Worm (Caenorhabditis elegans) whole organism, late embryonic: ENCODE measurements around the gene fat-6.

ENCODE experiments used
- K02D7.2 ChIP-seq: sonication (generic microtip); optimal IDR thresholded peaks from 2 replicates; lab custom pipeline; 2017; ENCODE audit warnings: mild to moderate bottlenecking, missing genetic modification characterization, missing compliant biosample characterization
- T23F11.4 ChIP-seq: fragments of 200-800 bp; sonication (Bioruptor generic); optimal IDR thresholded peaks from 2 replicates; lab custom pipeline; 2018; ENCODE audit warnings: mild to moderate bottlenecking, missing genetic modification characterization, missing compliant biosample characterization
- ahr-1 ChIP-seq: sonication (generic microtip); optimal IDR thresholded peaks from 2 replicates; lab custom pipeline; 2016; ENCODE audit warnings: missing genetic modification characterization, missing compliant biosample characterization
- ceh-18 ChIP-seq: sonication (generic microtip); optimal IDR thresholded peaks from 2 replicates; lab custom pipeline; 2016; ENCODE audit warnings: missing genetic modification characterization, missing compliant biosample characterization
- ceh-19 ChIP-seq: fragments of 200-800 bp; sonication (Bioruptor generic); optimal IDR thresholded peaks from 2 replicates; lab custom pipeline; 2018; ENCODE audit warnings: mild to moderate bottlenecking, missing genetic modification characterization, missing compliant biosample characterization
- ceh-2 ChIP-seq: sonication (generic microtip); optimal IDR thresholded peaks from 2 replicates; lab custom pipeline; 2016; ENCODE audit warnings: missing genotype, missing genetic modification characterization, missing compliant biosample characterization
- ceh-22 ChIP-seq: sonication (generic microtip); optimal IDR thresholded peaks from 2 replicates; lab custom pipeline; 2017; ENCODE audit warnings: missing biosample characterization, missing genetic modification characterization
- ceh-30 ChIP-seq: fragments of 150-350 bp; optimal IDR thresholded peaks from 2 replicates; lab custom pipeline; 2014; ENCODE audit warnings: missing biosample characterization, missing genetic modification characterization
- ceh-6 ChIP-seq: fragments of 200-800 bp; sonication (Bioruptor generic); optimal IDR thresholded peaks from 2 replicates; lab custom pipeline; 2018; ENCODE audit warnings: mild to moderate bottlenecking, missing genetic modification characterization, missing compliant biosample characterization
- ceh-9 ChIP-seq: sonication (generic microtip); optimal IDR thresholded peaks from 2 replicates; lab custom pipeline; 2016; ENCODE audit warnings: mild to moderate bottlenecking, missing genetic modification characterization, inconsistent platforms, missing compliant biosample characterization
- che-1 ChIP-seq: sonication (generic microtip); optimal IDR thresholded peaks from 2 replicates; lab custom pipeline; 2016; ENCODE audit warnings: mild to moderate bottlenecking, missing genetic modification characterization, missing compliant biosample characterization
- dmd-4 ChIP-seq: sonication (generic microtip); optimal IDR thresholded peaks from 2 replicates; lab custom pipeline; 2016; ENCODE audit warnings: borderline replicate concordance, missing genetic modification characterization, missing compliant biosample characterization
- ets-4 ChIP-seq: sonication (generic microtip); optimal IDR thresholded peaks from 2 replicates; lab custom pipeline; 2016; ENCODE audit warnings: missing genetic modification characterization, missing compliant biosample characterization
- fkh-10 ChIP-seq: fragments of 150-350 bp; optimal IDR thresholded peaks from 2 replicates; lab custom pipeline; 2014; ENCODE audit warnings: missing biosample characterization, missing genetic modification reagents, missing genetic modification characterization
- gmeb-2 ChIP-seq: sonication (generic microtip); optimal IDR thresholded peaks from 2 replicates; lab custom pipeline; 2016; ENCODE audit warnings: missing genetic modification characterization, inconsistent platforms, missing compliant biosample characterization
- hlh-13 ChIP-seq: fragments of 200-800 bp; sonication (Bioruptor generic); optimal IDR thresholded peaks from 2 replicates; lab custom pipeline; 2018; ENCODE audit warnings: mild to moderate bottlenecking, missing genetic modification characterization, missing compliant biosample characterization
- hlh-30 ChIP-seq: sonication (generic microtip); optimal IDR thresholded peaks from 2 replicates; lab custom pipeline; 2017; ENCODE audit warnings: antibody characterized with exemption, missing genetic modification characterization, missing compliant biosample characterization; ENCODE audit not compliant: insufficient read depth
- hlh-6 ChIP-seq: sonication (generic microtip); optimal IDR thresholded peaks from 2 replicates; lab custom pipeline; 2016; ENCODE audit warnings: missing genotype, missing genetic modification characterization, missing compliant biosample characterization
- hlh-8 ChIP-seq: sonication (generic microtip); optimal IDR thresholded peaks from 2 replicates; lab custom pipeline; 2016; ENCODE audit warnings: missing genotype, missing genetic modification characterization, missing compliant biosample characterization
- madf-2 ChIP-seq: sonication (generic microtip); optimal IDR thresholded peaks from 2 replicates; lab custom pipeline; 2017; ENCODE audit warnings: missing genetic modification characterization, missing compliant biosample characterization
- nhr-11 ChIP-seq: fragments of 150-350 bp; optimal IDR thresholded peaks from 2 replicates; lab custom pipeline; 2014; ENCODE audit warnings: missing biosample characterization, missing genetic modification characterization
- nhr-232 ChIP-seq: sonication (generic microtip); optimal IDR thresholded peaks from 2 replicates; lab custom pipeline; 2016; ENCODE audit warnings: missing genetic modification characterization, missing compliant biosample characterization
- odd-2 ChIP-seq: sonication (generic microtip); optimal IDR thresholded peaks from 2 replicates; lab custom pipeline; 2017; ENCODE audit warnings: antibody characterized with exemption, mild to moderate bottlenecking, missing genetic modification characterization, missing compliant biosample characterization
- pag-3 ChIP-seq: sonication (generic microtip); optimal IDR thresholded peaks from 2 replicates; lab custom pipeline; 2016; ENCODE audit warnings: missing compliant biosample characterization, missing genetic modification characterization, borderline replicate concordance
- pax-1 ChIP-seq: fragments of 150-350 bp; optimal IDR thresholded peaks from 2 replicates; lab custom pipeline; 2014; ENCODE audit warnings: missing biosample characterization, missing genetic modification characterization
- pha-2 ChIP-seq: sonication (generic microtip); optimal IDR thresholded peaks from 2 replicates; lab custom pipeline; 2017; ENCODE audit warnings: mild to moderate bottlenecking, missing genetic modification characterization, missing compliant biosample characterization
- pros-1 ChIP-seq: fragments of 150-350 bp; optimal IDR thresholded peaks from 2 replicates; lab custom pipeline; 2014; ENCODE audit warnings: missing biosample characterization, missing genetic modification reagents, missing genetic modification characterization
- ref-2 ChIP-seq: sonication (generic microtip); optimal IDR thresholded peaks from 2 replicates; lab custom pipeline; 2016; ENCODE audit warnings: missing genetic modification characterization, missing compliant biosample characterization
- rnt-1 ChIP-seq: sonication (generic microtip); optimal IDR thresholded peaks from 2 replicates; lab custom pipeline; 2016; ENCODE audit warnings: missing genetic modification characterization, missing compliant biosample characterization
- syd-9 ChIP-seq: sonication (generic microtip); optimal IDR thresholded peaks from 2 replicates; lab custom pipeline; 2016; ENCODE audit warnings: mild to moderate bottlenecking, missing genetic modification characterization, moderate library complexity, missing compliant biosample characterization
- tbx-2 ChIP-seq: sonication (generic microtip); optimal IDR thresholded peaks from 2 replicates; lab custom pipeline; 2016; ENCODE audit warnings: missing genetic modification characterization, missing compliant biosample characterization
- tbx-7 ChIP-seq: sonication (generic microtip); optimal IDR thresholded peaks from 2 replicates; lab custom pipeline; 2016; ENCODE audit warnings: missing genotype, missing genetic modification characterization, missing compliant biosample characterization
- ttx-3 ChIP-seq: sonication (generic microtip); optimal IDR thresholded peaks from 2 replicates; lab custom pipeline; 2016; ENCODE audit warnings: missing genetic modification reagents, missing genetic modification characterization, missing compliant biosample characterization
- unc-3 ChIP-seq, 2 experiments: fragments of 200-800 bp in 1 of 2; sonication (Bioruptor generic) in 1 of 2; sonication (generic microtip) in 1 of 2; conservative IDR thresholded peaks in 1 of 2; optimal IDR thresholded peaks in 1 of 2; 2 replicates each; pipeline versions ENCODE4 v1.3.6 to Lab custom; 2016 to 2022; ENCODE audit warnings: missing compliant biosample characterization in 2 of 2, missing genetic modification characterization in 2 of 2, missing genetic modification reagents in 1 of 2
- unc-55 ChIP-seq: sonication (generic microtip); optimal IDR thresholded peaks from 2 replicates; lab custom pipeline; 2017; ENCODE audit warnings: missing biosample characterization, missing genetic modification reagents, missing genetic modification characterization
- zip-5 ChIP-seq: sonication (generic microtip); optimal IDR thresholded peaks from 2 replicates; lab custom pipeline; 2016; ENCODE audit warnings: missing genetic modification characterization, missing compliant biosample characterization

Gene fat-6

DNA sequence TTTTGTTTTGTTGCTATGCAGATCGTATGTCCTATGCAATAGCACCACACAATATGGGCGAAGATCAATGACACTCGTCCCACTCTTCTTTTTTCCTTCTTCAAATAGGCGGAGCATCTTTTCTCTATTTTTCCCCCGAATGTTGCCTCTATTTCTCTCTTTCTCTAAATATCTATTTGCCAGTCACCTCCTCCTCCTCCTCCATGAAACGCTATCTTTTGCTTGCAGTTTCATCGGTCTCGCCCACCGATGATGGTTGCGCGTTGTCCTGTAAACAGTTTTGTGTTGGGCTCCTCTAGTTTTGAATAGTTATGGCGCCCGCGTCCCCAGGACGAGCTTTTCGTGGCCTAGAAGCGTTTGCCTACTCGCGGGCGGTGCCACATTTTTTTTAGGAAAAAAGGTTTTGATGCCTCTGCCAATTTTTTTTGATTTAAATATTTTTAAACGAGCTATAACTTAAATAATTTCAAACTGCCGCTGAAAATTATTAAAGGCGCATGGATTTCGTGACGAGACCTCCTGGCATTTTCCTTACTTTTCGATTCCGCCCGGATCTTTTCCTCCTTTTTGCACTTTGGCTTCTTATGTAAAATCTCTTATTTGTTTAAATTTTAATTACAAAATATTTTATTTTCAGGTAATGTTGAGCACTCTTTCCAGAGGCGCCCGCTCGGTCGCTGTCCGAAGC is 37.3 kb upstream of the fat-6 start, which contains the start of gene gdh-1:
Gene gdh-1, plus strand, starts transcription at position 638 of the 688 bp plus-strand sequence.
- TF ChIP-seq unc-55 (GFP tag; lab: Kevin White, UChicago), result no peak
- TF ChIP-seq ceh-30 (tag; lab: Kevin White, UChicago), result no peak
- TF ChIP-seq syd-9 (tag; lab: Kevin White, UChicago), result no peak
- peak; percentile 10 for TF ChIP-seq ceh-18 (tag; lab: Kevin White, UChicago)
- no peak for TF ChIP-seq rnt-1 (tag; lab: Kevin White, UChicago)

DNA sequence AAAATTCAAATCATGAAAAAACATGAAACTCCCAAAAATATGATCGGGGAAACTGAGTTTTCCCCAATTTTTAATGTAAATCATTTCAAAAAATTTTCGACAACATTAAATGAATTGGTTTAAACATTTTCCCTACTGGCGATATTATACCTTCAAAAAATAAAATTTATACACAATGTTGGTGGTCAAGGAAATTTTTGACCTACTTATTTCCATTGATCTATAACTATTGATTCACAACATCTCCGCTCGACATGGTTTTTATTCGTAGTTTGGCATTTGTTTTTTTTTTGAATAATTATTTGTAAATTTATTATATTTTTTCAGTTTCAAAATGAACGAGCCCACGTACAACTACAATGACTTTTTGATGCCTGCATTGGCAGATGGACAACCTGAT is 34.8 kb upstream of the fat-6 start, which contains the start of gene tbx-36:
Gene tbx-36, plus strand, starts transcription at position 301 of the 400 bp plus-strand sequence.
- TF ChIP-seq hlh-6 (tag; lab: Kevin White, UChicago), result no peak
- no peak for TF ChIP-seq nhr-11
- no peak for TF ChIP-seq pha-2 (tag; lab: Kevin White, UChicago)
- no peak for TF ChIP-seq ceh-22 (tag; lab: Kevin White, UChicago)
- TF ChIP-seq T23F11.4 (GFP tag; lab: Kevin White, UChicago), result no peak
- TF ChIP-seq K02D7.2, result no peak
- TF ChIP-seq zip-5 (tag; lab: Kevin White, UChicago), result no peak
- TF ChIP-seq gmeb-2 (tag; lab: Kevin White, UChicago), result no peak
- no peak for TF ChIP-seq fkh-10 (GFP tag; lab: Kevin White, UChicago)
- no peak for TF ChIP-seq ttx-3 (tag; lab: Kevin White, UChicago)
- TF ChIP-seq tbx-2 (tag; lab: Kevin White, UChicago), result no peak
- TF ChIP-seq rnt-1 (tag; lab: Kevin White, UChicago), result no peak
- no peak for TF ChIP-seq ceh-2 (tag; lab: Kevin White, UChicago)
- no peak for TF ChIP-seq ceh-9
- TF ChIP-seq odd-2, result no peak
- TF ChIP-seq hlh-8 (tag; lab: Kevin White, UChicago), result no peak

DNA sequence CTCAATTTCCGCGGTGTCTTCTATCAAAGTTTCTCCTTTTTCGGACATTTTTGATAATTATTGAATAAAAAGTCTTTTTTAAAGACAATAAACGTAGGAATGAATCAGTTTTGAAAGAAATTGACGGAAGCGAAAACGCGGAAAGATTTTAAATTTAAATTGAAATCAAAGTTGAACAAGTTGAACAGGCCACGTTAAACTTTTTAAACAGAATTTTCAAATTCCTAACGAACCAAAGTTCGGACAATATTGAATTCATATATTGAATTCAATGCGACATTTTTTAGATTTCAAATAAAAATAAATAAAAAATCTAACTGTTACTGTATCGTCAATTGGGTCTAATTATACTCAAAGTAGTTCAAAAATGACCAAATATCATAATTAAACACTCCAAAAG is 34.2 kb upstream of the fat-6 start, which contains the start of gene hdl-1:
Gene hdl-1, minus strand, starts transcription at position 101 of the 400 bp plus-strand sequence.
- TF ChIP-seq che-1 (tag; lab: Kevin White, UChicago) (no peak), pax-1 (tag; lab: Kevin White, UChicago) (no peak), hlh-30 (tag; lab: Kevin White, UChicago) (no peak)

DNA sequence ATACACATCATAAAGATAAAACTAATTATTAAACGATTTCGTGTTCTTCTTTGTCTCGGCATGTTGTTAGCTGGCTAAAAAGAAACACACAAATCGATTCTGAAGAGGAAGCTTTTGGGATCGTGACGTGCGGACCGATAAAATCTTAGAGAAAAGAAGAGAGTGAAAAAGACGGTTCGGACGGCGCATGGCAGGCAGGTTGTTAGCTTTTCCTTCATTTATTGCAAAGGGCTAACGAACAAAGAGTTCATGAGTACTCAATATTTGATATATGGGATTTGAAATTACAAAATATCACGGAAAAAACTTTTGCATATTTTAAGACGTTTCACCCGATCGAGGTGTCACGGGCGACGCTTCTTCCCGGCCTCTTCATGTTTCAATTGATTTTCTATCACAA is 30.1 kb upstream of the fat-6 start, which contains the start of gene ZK829.3:
Gene ZK829.3, minus strand, starts transcription at position 101 of the 400 bp plus-strand sequence.
- no peak for TF ChIP-seq dmd-4
- TF ChIP-seq, all 69 proteins: peak for 0

DNA sequence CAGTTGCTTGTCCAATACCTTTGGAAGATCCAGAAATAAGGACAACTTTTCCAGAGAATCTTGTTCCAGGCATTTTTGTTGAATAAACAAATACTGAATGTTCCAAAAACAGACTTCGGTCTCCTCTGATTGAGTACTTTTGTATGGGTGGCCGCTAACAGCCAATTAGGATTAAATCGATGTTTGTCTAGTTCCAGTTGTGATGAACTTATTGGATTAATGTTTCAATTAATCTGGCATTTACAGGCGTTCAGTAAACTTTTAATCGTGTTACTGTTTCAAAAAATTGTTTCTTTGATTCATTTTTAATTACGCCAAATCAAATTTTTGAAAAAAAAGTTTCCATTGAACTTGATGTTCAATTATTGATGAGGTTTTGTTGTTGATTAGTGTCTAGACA is 26.8 kb upstream of the fat-6 start, which contains the start of gene ZK829.1:
Gene ZK829.1, minus strand, starts transcription at position 101 of the 400 bp plus-strand sequence.
- TF ChIP-seq hlh-13 (GFP tag; lab: Kevin White, UChicago) (no peak), odd-2 (no peak), hlh-8 (tag; lab: Kevin White, UChicago) (no peak), ref-2 (tag; lab: Kevin White, UChicago) (no peak), madf-2 (no peak), K02D7.2 (no peak), zip-5 (tag; lab: Kevin White, UChicago) (no peak), fkh-10 (GFP tag; lab: Kevin White, UChicago) (no peak), hlh-6 (tag; lab: Kevin White, UChicago) (no peak)

DNA sequence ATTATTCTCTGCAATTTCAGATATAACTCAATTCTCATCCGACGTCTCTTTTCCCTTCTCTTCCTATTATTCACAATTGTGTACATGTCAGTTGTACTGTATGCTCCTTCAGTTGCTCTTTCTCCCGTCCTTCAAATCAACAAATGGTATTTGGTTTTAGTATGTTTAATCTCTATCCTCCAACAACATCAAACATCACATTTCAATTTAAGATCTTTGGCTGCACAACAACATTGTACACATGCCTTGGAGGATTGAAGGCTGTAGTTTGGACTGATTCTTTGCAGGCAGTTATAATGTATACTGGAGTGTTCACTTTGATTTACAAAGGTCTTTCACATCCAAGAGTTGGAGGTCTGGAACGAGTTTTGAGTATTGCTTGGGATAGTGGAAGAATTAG is 23.1 kb upstream of the fat-6 start:
- TF ChIP-seq ahr-1 (tag; lab: Kevin White, UChicago) (no peak), pag-3 (no peak), nhr-232 (tag; lab: Kevin White, UChicago) (no peak), ceh-6 (GFP tag; lab: Kevin White, UChicago) (no peak), unc-55 (GFP tag; lab: Kevin White, UChicago) (no peak), unc-3 (GFP tag; conservative IDR thresholded peaks at IDR 0.05; lab: Robert Waterston, UW) (no peak), unc-3 (tag; optimal IDR thresholded peaks at IDR 0.05; lab: Kevin White, UChicago) (no peak), ceh-19 (GFP tag; lab: Kevin White, UChicago) (no peak), pros-1 (tag; lab: Kevin White, UChicago) (no peak), tbx-7 (tag; lab: Kevin White, UChicago) (no peak), ttx-3 (tag; lab: Kevin White, UChicago) (no peak), dmd-4 (no peak), ets-4 (tag; lab: Kevin White, UChicago) (no peak)
